Worm (Caenorhabditis elegans): Measurements from ENCODE around the gene H21P03.10.

- TF ChIP-seq ceh-9 (tag; optimal IDR thresholded peaks at IDR 0.05) (no peak), lsy-12 (tag; optimal IDR thresholded peaks at IDR 0.05) (peak; percentile 31), fos-1 (tag; optimal IDR thresholded peaks at IDR 0.05) (no peak), pqm-1 (tag; optimal IDR thresholded peaks at IDR 0.05) (no peak), pha-4 (tag; optimal IDR thresholded peaks at IDR 0.05) (peak; percentile 60), nhr-43 (tag; optimal IDR thresholded peaks at IDR 0.05; ENCODE audit: poor library complexity, severe bottlenecking) (no peak), tbx-2 (tag; optimal IDR thresholded peaks at IDR 0.05) (no peak), nhr-76 (tag; optimal IDR thresholded peaks at IDR 0.05) (no peak)
Observed at ce11 chrIV:11480027-11480896, 20.3 kb upstream of the H21P03.10 start, which contains the start of the genes mbf-1 and nse-4.
